Worm (Caenorhabditis elegans): ENCODE results near the gene upb-1.

DNA sequence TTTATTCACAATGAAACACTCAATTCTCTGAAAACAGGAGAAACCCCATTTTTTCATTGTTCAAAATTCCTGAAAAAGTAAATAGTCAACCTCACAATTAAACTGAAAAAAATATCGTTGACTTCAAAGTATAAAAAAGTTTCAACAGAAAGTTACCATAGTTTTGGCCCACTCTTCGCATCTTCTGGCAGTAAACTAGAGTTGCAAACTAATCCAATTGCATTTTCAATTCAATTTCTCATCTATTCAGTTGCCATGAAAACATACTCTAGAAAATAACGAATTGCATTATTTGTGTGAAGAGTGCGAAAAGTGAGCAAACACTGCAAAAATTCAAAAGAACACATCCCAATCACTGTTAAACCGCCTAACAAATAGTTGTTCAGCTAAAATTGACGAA, 26.2 kb downstream of the upb-1 start, which contains the start of gene F13H8.3:
- TF ChIP-seq sptf-1 (tag; optimal IDR thresholded peaks at IDR 0.05) = no peak
- no peak for TF ChIP-seq unc-39 (tag; optimal IDR thresholded peaks at IDR 0.05)
- TF ChIP-seq unc-62 (GFP tag; optimal IDR thresholded peaks at IDR 0.05) = no peak
- no peak for TF ChIP-seq snpc-4 (tag; optimal IDR thresholded peaks at IDR 0.05)
- no peak for TF ChIP-seq mep-1 (tag; optimal IDR thresholded peaks at IDR 0.05)
- no peak for TF ChIP-seq nhr-76 (tag; optimal IDR thresholded peaks at IDR 0.05)
- TF ChIP-seq elt-1 (tag; optimal IDR thresholded peaks at IDR 0.05; ENCODE audit: borderline replicate concordance, insufficient read depth) = no peak
- TF ChIP-seq blmp-1 (tag; optimal IDR thresholded peaks at IDR 0.05) = no peak
- no peak for TF ChIP-seq lin-13 (tag; optimal IDR thresholded peaks at IDR 0.05)
- TF ChIP-seq lin-32 (GFP tag; optimal IDR thresholded peaks at IDR 0.05) = no peak
- TF ChIP-seq nhr-28 (tag; optimal IDR thresholded peaks at IDR 0.05) = no peak
- TF ChIP-seq unc-120 (tag; optimal IDR thresholded peaks at IDR 0.05; ENCODE audit: poor library complexity, severe bottlenecking) = no peak
